Fruit fly (Drosophila melanogaster) whole organism, pupa: ENCODE measurements around the gene RpL32.

Experiments
- CG32121 ChIP-seq: fragments of 200-800 bp; sonication (Bioruptor generic); IDR thresholded peaks from 2 replicates; pipeline ENCODE4 v1.3.6; 2022; ENCODE audit warnings: missing biosample characterization, missing genetic modification characterization
- CG34367 ChIP-seq: fragments of 200-800 bp; sonication (Bioruptor generic); optimal IDR thresholded peaks from 2 replicates; lab custom pipeline; 2018; ENCODE audit warnings: missing biosample characterization, mild to moderate bottlenecking, missing genetic modification characterization

DNA sequence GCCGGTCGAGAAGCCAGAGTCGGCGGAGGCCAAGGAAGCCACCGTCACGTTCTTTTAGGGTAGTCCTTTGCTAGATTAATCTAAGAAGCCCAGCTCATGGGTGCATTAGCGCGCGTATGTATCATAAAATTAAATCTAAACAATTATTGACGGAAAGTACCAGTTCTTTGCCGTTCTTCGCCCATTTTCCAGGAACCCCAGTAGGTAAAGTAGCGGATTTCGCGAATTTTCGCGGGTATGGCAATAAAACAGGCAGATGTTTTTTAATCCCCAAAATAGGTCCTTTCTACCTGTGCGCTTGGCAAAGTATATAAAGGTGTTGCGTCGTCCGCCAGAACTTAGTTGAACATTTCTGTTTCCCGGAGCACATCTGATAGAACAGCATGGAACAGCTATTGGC is 5.1 kb downstream of the RpL32 start:
- TF ChIP-seq CG32121 (GFP tag; lab: Robert Waterston, UW) (no peak), CG34367 (tag; lab: Kevin White, UChicago) (no peak)
